Worm (Caenorhabditis elegans) whole organism, L3 larva: Measurements from ENCODE around the gene sipa-1.

Source experiments
- ama-1 ChIP-seq: fragments of 150-350 bp; optimal IDR thresholded peaks from 2 replicates; lab custom pipeline; 2018
- ceh-9 ChIP-seq: sonication (generic microtip); optimal IDR thresholded peaks from 2 replicates; lab custom pipeline; 2018; ENCODE audit warnings: missing biosample characterization, missing genetic modification characterization
- fkh-2 ChIP-seq: fragments of 150-350 bp; optimal IDR thresholded peaks from 2 replicates; lab custom pipeline; 2014; ENCODE audit warnings: missing biosample characterization, missing genetic modification reagents, missing genetic modification characterization
- nhr-11 ChIP-seq: fragments of 150-350 bp; optimal IDR thresholded peaks from 2 replicates; lab custom pipeline; 2014; ENCODE audit warnings: missing biosample characterization, missing genetic modification characterization
- nhr-237 ChIP-seq: fragments of 150-350 bp; optimal IDR thresholded peaks from 2 replicates; lab custom pipeline; 2014; ENCODE audit warnings: missing biosample characterization, missing genetic modification characterization
- nhr-25 ChIP-seq: sonication (generic microtip); optimal IDR thresholded peaks from 2 replicates; lab custom pipeline; 2017; ENCODE audit warnings: missing biosample characterization, missing genetic modification characterization
- nhr-28 ChIP-seq: fragments of 150-350 bp; optimal IDR thresholded peaks from 2 replicates; lab custom pipeline; 2014; ENCODE audit warnings: missing biosample characterization, missing genetic modification characterization
- nhr-67 ChIP-seq: fragments of 150-350 bp; optimal IDR thresholded peaks from 2 replicates; lab custom pipeline; 2014; ENCODE audit warnings: missing biosample characterization, missing genetic modification characterization
- nhr-77 ChIP-seq: fragments of 150-350 bp; optimal IDR thresholded peaks from 2 replicates; lab custom pipeline; 2014; ENCODE audit warnings: missing biosample characterization, missing genetic modification characterization
- pqm-1 ChIP-seq: fragments of 150-350 bp; optimal IDR thresholded peaks from 2 replicates; lab custom pipeline; 2017; ENCODE audit warnings: missing biosample characterization, missing genetic modification characterization, inconsistent platforms
- sea-2 ChIP-seq: fragments of 150-350 bp; sonication (generic microtip); optimal IDR thresholded peaks from 4 replicates; lab custom pipeline; 2014; ENCODE audit warnings: missing biosample characterization, missing genetic modification reagents, missing genetic modification characterization
- tbx-2 ChIP-seq: sonication (generic microtip); optimal IDR thresholded peaks from 2 replicates; lab custom pipeline; 2016; ENCODE audit warnings: mild to moderate bottlenecking, missing genetic modification characterization, missing compliant biosample characterization
- unc-62 ChIP-seq: fragments of 150-350 bp; sonication (generic microtip); optimal IDR thresholded peaks from 4 replicates; lab custom pipeline; 2014; ENCODE audit warnings: missing biosample characterization, missing genetic modification reagents, missing genetic modification characterization

DNA sequence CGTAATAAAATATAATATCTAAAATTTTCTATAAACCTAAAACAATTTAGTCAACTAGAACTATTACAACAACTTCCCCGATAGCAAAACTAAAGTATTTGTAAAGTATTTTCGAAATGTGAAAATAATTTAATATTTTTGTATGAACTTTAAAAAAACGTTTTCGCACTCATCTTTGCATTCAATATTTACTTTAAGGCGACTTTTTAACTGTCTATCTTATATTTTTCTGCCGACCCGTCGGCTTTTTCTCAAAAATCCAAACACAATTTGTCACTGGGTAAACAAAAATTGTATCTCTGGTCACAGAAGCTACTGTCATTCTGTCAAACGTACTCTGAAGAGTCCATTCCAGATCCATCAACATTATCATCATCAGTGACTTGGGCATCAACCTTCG, 31.9 kb downstream of the sipa-1 start:
- TF ChIP-seq nhr-28 (no peak), tbx-2 (tag; lab: Kevin White, UChicago) (no peak), unc-62 (GFP tag; lab: Kevin White, UChicago) (no peak), nhr-25 (no peak), nhr-11 (no peak), nhr-67 (no peak), fkh-2 (tag; lab: Kevin White, UChicago) (no peak), nhr-77 (tag; lab: Kevin White, UChicago) (no peak), nhr-237 (tag; lab: Kevin White, UChicago) (no peak), sea-2 (no peak), ama-1 (no peak), pqm-1 (no peak), ceh-9 (tag; lab: Kevin White, UChicago) (no peak)
